Worm (Caenorhabditis elegans): Measurements from ENCODE around the gene nish-1.

Gene nish-1

ce11 chrIV:10918877-10919560, 54.9 kb downstream of the nish-1 start:
- TF ChIP-seq ama-1 (optimal IDR thresholded peaks at IDR 0.05) (peak; percentile 60), elt-3 (tag; optimal IDR thresholded peaks at IDR 0.05) (no peak), ztf-4 (tag; optimal IDR thresholded peaks at IDR 0.05) (no peak), ztf-11 (tag; optimal IDR thresholded peaks at IDR 0.05) (no peak), nhr-76 (tag; optimal IDR thresholded peaks at IDR 0.05) (no peak), aly-2 (tag; optimal IDR thresholded peaks at IDR 0.05) (no peak), nhr-237 (tag; optimal IDR thresholded peaks at IDR 0.05) (no peak), nhr-77 (tag; optimal IDR thresholded peaks at IDR 0.05) (no peak), nhr-11 (tag; optimal IDR thresholded peaks at IDR 0.05) (peak; percentile 51), pha-4 (tag; optimal IDR thresholded peaks at IDR 0.05) (peak; percentile 73), sea-2 (GFP tag; optimal IDR thresholded peaks at IDR 0.05) (no peak), ZK546.5 (tag; optimal IDR thresholded peaks at IDR 0.05) (no peak), fkh-10 (GFP tag; optimal IDR thresholded peaks at IDR 0.05) (peak; percentile 61), mml-1 (tag; optimal IDR thresholded peaks at IDR 0.05) (no peak), egl-5 (tag; optimal IDR thresholded peaks at IDR 0.05) (peak; percentile 85), nhr-67 (tag; optimal IDR thresholded peaks at IDR 0.05) (no peak), ceh-16 (tag; optimal IDR thresholded peaks at IDR 0.05) (no peak), skn-1 (tag; optimal IDR thresholded peaks at IDR 0.05) (peak; percentile 38), lin-15B (tag; optimal IDR thresholded peaks at IDR 0.05) (peak; percentile 85), fos-1 (tag; optimal IDR thresholded peaks at IDR 0.05) (no peak), nhr-23 (tag; optimal IDR thresholded peaks at IDR 0.05) (peak; percentile 56), zag-1 (tag; optimal IDR thresholded peaks at IDR 0.05) (no peak), egl-27 (tag; optimal IDR thresholded peaks at IDR 0.05) (no peak), unc-62 (GFP tag; optimal IDR thresholded peaks at IDR 0.05) (no peak), snpc-4 (tag; optimal IDR thresholded peaks at IDR 0.05) (peak; percentile 70), lsy-12 (tag; optimal IDR thresholded peaks at IDR 0.05) (peak; percentile 40), daf-12 (tag; optimal IDR thresholded peaks at IDR 0.05) (no peak), lin-39 (tag; optimal IDR thresholded peaks at IDR 0.05) (peak; percentile 78), nfya-1 (tag; optimal IDR thresholded peaks at IDR 0.05; ENCODE audit: insufficient read depth) (peak; percentile 83), jun-1 (tag; optimal IDR thresholded peaks at IDR 0.05) (no peak), ceh-9 (tag; optimal IDR thresholded peaks at IDR 0.05) (no peak), nhr-25 (tag; optimal IDR thresholded peaks at IDR 0.05) (peak; percentile 81), R02D3.7 (tag; optimal IDR thresholded peaks at IDR 0.05) (peak; percentile 17), eor-1 (tag; optimal IDR thresholded peaks at IDR 0.05) (no peak), hmg-11 (tag; optimal IDR thresholded peaks at IDR 0.05) (peak; percentile 90), nhr-12 (tag; optimal IDR thresholded peaks at IDR 0.05) (no peak), pqm-1 (tag; optimal IDR thresholded peaks at IDR 0.05) (peak; percentile 20), mdl-1 (tag; optimal IDR thresholded peaks at IDR 0.05) (peak; percentile 65), tbx-2 (tag; optimal IDR thresholded peaks at IDR 0.05) (no peak), fkh-2 (tag; optimal IDR thresholded peaks at IDR 0.05) (no peak), unc-39 (tag; optimal IDR thresholded peaks at IDR 0.05) (no peak), nhr-43 (tag; optimal IDR thresholded peaks at IDR 0.05; ENCODE audit: poor library complexity, severe bottlenecking) (peak; percentile 2), ceh-28 (tag; optimal IDR thresholded peaks at IDR 0.05) (peak; percentile 8), elt-2 (tag; optimal IDR thresholded peaks at IDR 0.05) (peak; percentile 72), ceh-82 (tag; optimal IDR thresholded peaks at IDR 0.05) (no peak), nhr-28 (tag; optimal IDR thresholded peaks at IDR 0.05) (no peak), elt-1 (tag; optimal IDR thresholded peaks at IDR 0.05) (peak; percentile 66)

All from whole organism, L3 larva.